Fruit fly (Drosophila melanogaster) whole organism, pupa: ENCODE data around the gene CG42487.

Experiments used
- CG15710 ChIP-seq: fragments of 200-800 bp; sonication (Bioruptor generic); optimal IDR thresholded peaks from 2 replicates; lab custom pipeline; 2018; ENCODE audit warnings: missing biosample characterization, mild to moderate bottlenecking, missing genetic modification characterization, moderate library complexity
- gl ChIP-seq: fragments of 200-800 bp; sonication (Bioruptor generic); optimal IDR thresholded peaks from 2 replicates; lab custom pipeline; 2018; ENCODE audit warnings: missing biosample characterization, mild to moderate bottlenecking, missing genetic modification characterization
- rn ChIP-seq: fragments of 200-800 bp; sonication (Bioruptor generic); IDR thresholded peaks from 2 replicates; pipeline ENCODE4 v1.3.6; 2022; ENCODE audit warnings: missing biosample characterization, missing genetic modification characterization

- TF ChIP-seq rn (GFP tag; lab: Robert Waterston, UW) (no peak), gl (tag; lab: Kevin White, UChicago) (no peak), CG15710 (tag; lab: Kevin White, UChicago) (no peak)
Measured at dm6 chr3R:28004034-28004433, 45.0 kb upstream of the CG42487 start.
